Fruit fly (Drosophila melanogaster) whole organism, embryonic: Measurements from ENCODE around the gene mtsh.

Experiments used
- Ada2b ChIP-seq: fragments of 200-800 bp; sonication (Bioruptor generic); IDR thresholded peaks from 2 replicates; pipeline ENCODE4 v1.3.6; 2022; ENCODE audit warnings: missing biosample characterization, missing genetic modification characterization
- B-H2 ChIP-seq: fragments of 200-800 bp; sonication (Bioruptor generic); optimal IDR thresholded peaks from 2 replicates; lab custom pipeline; 2018; ENCODE audit warnings: missing biosample characterization, mild to moderate bottlenecking, missing genetic modification characterization
- Bteb2 ChIP-seq: fragments of 200-800 bp; sonication (Bioruptor generic); optimal IDR thresholded peaks from 2 replicates; lab custom pipeline; 2016; ENCODE audit warnings: missing biosample characterization, missing genetic modification characterization
- CG10366 ChIP-seq: fragments of 200-800 bp; sonication (Bioruptor generic); IDR thresholded peaks from 2 replicates; pipeline ENCODE4 v1.3.6; 2022; ENCODE audit warnings: missing biosample characterization, missing genetic modification characterization
- CG11093 ChIP-seq: fragments of 200-800 bp; sonication (Bioruptor generic); IDR thresholded peaks from 3 replicates; pipeline ENCODE4 v1.3.6; 2022; ENCODE audit warnings: missing biosample characterization, missing genetic modification characterization
- CG11398 ChIP-seq: fragments of 200-800 bp; sonication (Bioruptor generic); optimal IDR thresholded peaks from 2 replicates; lab custom pipeline; 2016; ENCODE audit warnings: missing biosample characterization, missing genetic modification characterization
- CG11560 ChIP-seq: fragments of 200-800 bp; sonication (Bioruptor generic); IDR thresholded peaks from 3 replicates; pipeline ENCODE4 v1.3.6; 2022; ENCODE audit warnings: missing biosample characterization, missing genetic modification characterization
- CG12155 ChIP-seq: fragments of 200-800 bp; sonication (Bioruptor generic); optimal IDR thresholded peaks from 3 replicates; lab custom pipeline; 2016; ENCODE audit warnings: missing biosample characterization, missing genetic modification characterization
- CG12299 ChIP-seq: fragments of 200-800 bp; sonication (Bioruptor generic); optimal IDR thresholded peaks from 2 replicates; lab custom pipeline; 2018; ENCODE audit warnings: missing biosample characterization, mild to moderate bottlenecking, missing genetic modification characterization
- CG13123 ChIP-seq: fragments of 200-800 bp; sonication (Bioruptor generic); optimal IDR thresholded peaks from 2 replicates; lab custom pipeline; 2016; ENCODE audit warnings: missing biosample characterization, missing genetic modification characterization
- CG13296 ChIP-seq: fragments of 200-800 bp; sonication (Bioruptor generic); optimal IDR thresholded peaks from 3 replicates; lab custom pipeline; 2018; ENCODE audit warnings: missing biosample characterization, mild to moderate bottlenecking, missing genetic modification characterization
- CG14441 ChIP-seq: fragments of 200-800 bp; sonication (Bioruptor generic); IDR thresholded peaks from 2 replicates; pipeline ENCODE4 v1.3.6; 2022; ENCODE audit warnings: missing biosample characterization, missing genetic modification characterization
- CG17829 ChIP-seq: fragments of 200-800 bp; optimal IDR thresholded peaks from 2 replicates; lab custom pipeline; 2019; ENCODE audit warnings: missing biosample characterization, mild to moderate bottlenecking, missing genetic modification characterization, moderate library complexity
- CG1832 ChIP-seq: fragments of 200-800 bp; sonication (Bioruptor generic); optimal IDR thresholded peaks from 2 replicates; lab custom pipeline; 2017; ENCODE audit warnings: missing biosample characterization, mild to moderate bottlenecking, missing genetic modification characterization, inconsistent platforms
- CG2199 ChIP-seq: fragments of 200-800 bp; sonication (Bioruptor generic); IDR thresholded peaks from 3 replicates; pipeline ENCODE4 v1.3.6; 2022; ENCODE audit warnings: missing biosample characterization, missing genetic modification characterization
- CG2202 ChIP-seq: fragments of 200-800 bp; sonication (Bioruptor generic); optimal IDR thresholded peaks from 2 replicates; lab custom pipeline; 2018; ENCODE audit warnings: missing biosample characterization, mild to moderate bottlenecking, missing genetic modification characterization
- CG2712 ChIP-seq: fragments of 200-800 bp; optimal IDR thresholded peaks from 3 replicates; lab custom pipeline; 2019; ENCODE audit warnings: missing biosample characterization, mild to moderate bottlenecking, missing genetic modification characterization, moderate library complexity
- CG3065 ChIP-seq: fragments of 200-800 bp; sonication (Bioruptor generic); optimal IDR thresholded peaks from 2 replicates; lab custom pipeline; 2016; ENCODE audit warnings: missing biosample characterization, missing genetic modification characterization
- CG32532 ChIP-seq: fragments of 200-800 bp; sonication (Bioruptor generic); IDR thresholded peaks from 2 replicates; pipeline ENCODE4 v1.3.6; 2022; ENCODE audit warnings: missing biosample characterization, missing genetic modification characterization
- CG3281 ChIP-seq: fragments of 200-800 bp; sonication (Bioruptor generic); optimal IDR thresholded peaks from 3 replicates; lab custom pipeline; 2017; ENCODE audit warnings: missing biosample characterization, mild to moderate bottlenecking, missing genetic modification characterization
- CG6175 ChIP-seq: fragments of 200-800 bp; sonication (Bioruptor generic); IDR thresholded peaks from 3 replicates; pipeline ENCODE4 v1.3.6; 2022; ENCODE audit warnings: missing biosample characterization, missing genetic modification characterization
- CG6254 ChIP-seq: fragments of 200-800 bp; sonication (Bioruptor generic); optimal IDR thresholded peaks from 3 replicates; lab custom pipeline; 2017; ENCODE audit warnings: mild to moderate bottlenecking, missing biosample characterization, missing genetic modification reagents, missing genetic modification characterization
- CG6654 ChIP-seq: fragments of 200-800 bp; sonication (Bioruptor generic); optimal IDR thresholded peaks from 2 replicates; lab custom pipeline; 2017; ENCODE audit warnings: missing biosample characterization, mild to moderate bottlenecking, missing genetic modification characterization
- D19A ChIP-seq: fragments of 200-800 bp; optimal IDR thresholded peaks from 3 replicates; lab custom pipeline; 2019; ENCODE audit warnings: missing biosample characterization, mild to moderate bottlenecking, missing genetic modification characterization, moderate library complexity
- Deaf1 ChIP-seq: fragments of 200-800 bp; optimal IDR thresholded peaks from 3 replicates; lab custom pipeline; 2019; ENCODE audit warnings: missing biosample characterization, mild to moderate bottlenecking, missing genetic modification characterization, moderate library complexity
- Fer2 ChIP-seq: fragments of 200-800 bp; sonication (Bioruptor generic); optimal IDR thresholded peaks from 2 replicates; lab custom pipeline; 2018; ENCODE audit warnings: missing biosample characterization, mild to moderate bottlenecking, missing genetic modification characterization, moderate library complexity
- HHEX ChIP-seq: fragments of 200-800 bp; sonication (Bioruptor generic); optimal IDR thresholded peaks from 3 replicates; lab custom pipeline; 2017; ENCODE audit warnings: missing biosample characterization, mild to moderate bottlenecking, missing genetic modification characterization, missing genetic modification reagents
- HmgD ChIP-seq: fragments of 200-800 bp; sonication (Bioruptor generic); optimal IDR thresholded peaks from 3 replicates; lab custom pipeline; 2016; ENCODE audit warnings: missing biosample characterization, missing genetic modification characterization
- Hr51 ChIP-seq, 2 experiments: fragments of 200-800 bp; sonication (Bioruptor generic); optimal IDR thresholded peaks; 2 replicates in 1 of 2; 3 replicates in 1 of 2; lab custom pipeline; 2016 to 2018; ENCODE audit warnings: missing biosample characterization in 2 of 2, missing genetic modification characterization in 2 of 2, mild to moderate bottlenecking in 1 of 2, moderate library complexity in 1 of 2
- Hsf ChIP-seq: fragments of 200-800 bp; sonication (Bioruptor generic); optimal IDR thresholded peaks from 3 replicates; lab custom pipeline; 2016; ENCODE audit warnings: missing biosample characterization, missing genetic modification characterization
- MTF-1 ChIP-seq: fragments of 200-800 bp; sonication (Bioruptor generic); optimal IDR thresholded peaks from 2 replicates; lab custom pipeline; 2018; ENCODE audit warnings: missing biosample characterization, mild to moderate bottlenecking, missing genetic modification characterization, borderline replicate concordance
- Oli ChIP-seq: fragments of 200-800 bp; sonication (Bioruptor generic); optimal IDR thresholded peaks from 2 replicates; lab custom pipeline; 2018; ENCODE audit warnings: missing biosample characterization, mild to moderate bottlenecking, missing genetic modification characterization, moderate library complexity
- Tbp ChIP-seq: fragments of >200 bp; optimal IDR thresholded peaks from 2 replicates; lab custom pipeline; 2018; ENCODE audit warnings: missing biosample characterization, missing genetic modification characterization
- Usf ChIP-seq: fragments of 200-800 bp; sonication (Bioruptor generic); optimal IDR thresholded peaks from 2 replicates; lab custom pipeline; 2017; ENCODE audit warnings: missing genotype, missing biosample characterization, missing genetic modification characterization
- bbx ChIP-seq: fragments of 200-800 bp; sonication (Bioruptor generic); IDR thresholded peaks from 2 replicates; pipeline ENCODE4 v1.3.6; 2022; ENCODE audit warnings: missing biosample characterization, missing genetic modification characterization; ENCODE audit not compliant: partially characterized antibody
- chinmo ChIP-seq: fragments of 200-800 bp; sonication (Bioruptor generic); IDR thresholded peaks from 4 replicates; pipeline ENCODE4 v1.3.6; 2022; ENCODE audit warnings: missing biosample characterization, missing genetic modification characterization; ENCODE audit not compliant: partially characterized antibody
- chn ChIP-seq: fragments of 200-800 bp; sonication (Bioruptor generic); optimal IDR thresholded peaks from 2 replicates; lab custom pipeline; 2016; ENCODE audit warnings: missing biosample characterization, missing genetic modification characterization
- dati ChIP-seq: fragments of 200-800 bp; sonication (Bioruptor generic); IDR thresholded peaks from 2 replicates; pipeline ENCODE4 v1.3.6; 2022; ENCODE audit warnings: missing biosample characterization, missing genetic modification characterization
- emc ChIP-seq: fragments of 200-800 bp; sonication (Bioruptor generic); optimal IDR thresholded peaks from 2 replicates; lab custom pipeline; 2016; ENCODE audit warnings: missing biosample characterization, missing genetic modification characterization
- ftz-f1 ChIP-seq: fragments of 200-800 bp; sonication (Bioruptor generic); optimal IDR thresholded peaks from 2 replicates; lab custom pipeline; 2016; ENCODE audit warnings: missing biosample characterization, missing genetic modification characterization
- gcm ChIP-seq: fragments of 200-800 bp; sonication (Bioruptor generic); optimal IDR thresholded peaks from 2 replicates; lab custom pipeline; 2019; ENCODE audit warnings: missing biosample characterization, mild to moderate bottlenecking, missing genetic modification characterization, moderate library complexity
- gfzf ChIP-seq: fragments of 200-800 bp; sonication (Bioruptor generic); optimal IDR thresholded peaks from 2 replicates; lab custom pipeline; 2016; ENCODE audit warnings: missing biosample characterization, mild to moderate bottlenecking, missing genetic modification characterization, moderate library complexity
- gsb ChIP-seq: fragments of 200-800 bp; sonication (Bioruptor generic); IDR thresholded peaks from 2 replicates; pipeline ENCODE4 v1.3.6; 2022; ENCODE audit warnings: missing biosample characterization, missing genetic modification characterization
- luna ChIP-seq: fragments of 200-800 bp; sonication (Bioruptor generic); optimal IDR thresholded peaks from 2 replicates; lab custom pipeline; 2016; ENCODE audit warnings: missing biosample characterization, missing genetic modification characterization
- mirr ChIP-seq: fragments of 200-800 bp; sonication (Bioruptor generic); optimal IDR thresholded peaks from 3 replicates; lab custom pipeline; 2018; ENCODE audit warnings: missing biosample characterization, mild to moderate bottlenecking, missing genetic modification characterization
- pros ChIP-seq: fragments of 200-800 bp; sonication (Bioruptor generic); optimal IDR thresholded peaks from 3 replicates; lab custom pipeline; 2019; ENCODE audit warnings: missing biosample characterization, mild to moderate bottlenecking, missing genetic modification characterization, moderate library complexity
- sisA ChIP-seq: fragments of 200-800 bp; sonication (Bioruptor generic); IDR thresholded peaks from 2 replicates; pipeline ENCODE4 v1.3.6; 2022; ENCODE audit warnings: missing biosample characterization, missing genetic modification characterization
- sna ChIP-seq: fragments of 200-800 bp; sonication (Bioruptor generic); IDR thresholded peaks from 2 replicates; pipeline ENCODE4 v1.3.6; 2022; ENCODE audit warnings: missing biosample characterization, missing genetic modification characterization; ENCODE audit not compliant: partially characterized antibody
- wek ChIP-seq: fragments of 200-800 bp; sonication (Bioruptor generic); optimal IDR thresholded peaks from 3 replicates; lab custom pipeline; 2018; ENCODE audit warnings: missing biosample characterization, mild to moderate bottlenecking, missing genetic modification characterization, moderate library complexity

The mtsh gene

dm6 chr2L:8319858-8320525, at the start of gene mtsh, which contains the start of gene strat (continued):
- TF ChIP-seq CG6654 = no peak
- no peak for TF ChIP-seq luna (GFP tag; lab: Kevin White, UChicago)
- TF ChIP-seq dati (GFP tag; lab: Robert Waterston, UW) = 0 out of 2 replicates have a peak, but pooled peaks have one; percentile 14
- peak; percentile 70 for TF ChIP-seq CG2712 (tag; lab: Kevin White, UChicago)
- TF ChIP-seq CG32532 (GFP tag; lab: Robert Waterston, UW) = peak; percentile 52
- TF ChIP-seq emc = no peak
- peak; percentile 49 for TF ChIP-seq Hsf (GFP tag; lab: Kevin White, UChicago)
- TF ChIP-seq bbx (GFP tag; lab: Robert Waterston, UW) = peak; percentile 75
- TF ChIP-seq ftz-f1 (GFP tag; lab: Kevin White, UChicago) = no peak
- TF ChIP-seq gcm (GFP tag; lab: Kevin White, UChicago) = peak; percentile 40
- TF ChIP-seq HHEX (GFP tag; lab: Kevin White, UChicago) = peak; percentile 65
- no peak for TF ChIP-seq Deaf1 (tag; lab: Kevin White, UChicago)
- TF ChIP-seq sna (GFP tag; lab: Robert Waterston, UW) = no peak; the same call in none of the 2 replicates
- TF ChIP-seq CG11398 (GFP tag; lab: Kevin White, UChicago) = no peak
- TF ChIP-seq CG3065 (GFP tag; lab: Kevin White, UChicago) = peak; percentile 28
- TF ChIP-seq Usf (GFP tag; lab: Kevin White, UChicago) = no peak
- no peak for TF ChIP-seq D19A (tag; lab: Kevin White, UChicago)
- TF ChIP-seq CG6175 (GFP tag; lab: Robert Waterston, UW) = no peak
- no peak for TF ChIP-seq pros
- peak; percentile 88; the same call in 3 of the 4 replicates for TF ChIP-seq chinmo
- peak; percentile 30 for TF ChIP-seq CG6254 (GFP tag; lab: Kevin White, UChicago)
- no peak for TF ChIP-seq Oli
- TF ChIP-seq HmgD = no peak
- TF ChIP-seq chn = peak; percentile 28
- peak; percentile 31 for TF ChIP-seq Fer2 (tag; lab: Kevin White, UChicago)
- TF ChIP-seq Tbp (GFP tag; lab: Kevin White, UChicago) = no peak
- TF ChIP-seq wek (GFP tag; lab: Kevin White, UChicago) = peak; percentile 3
- peak; percentile 59 for TF ChIP-seq B-H2 (GFP tag; lab: Kevin White, UChicago)
- TF ChIP-seq gsb (GFP tag; lab: Robert Waterston, UW) = peak; percentile 33; the same call in 1 of the 2 replicates
- TF ChIP-seq CG10366 (GFP tag; lab: Robert Waterston, UW) = peak; percentile 18; the same call in 1 of the 2 replicates
- TF ChIP-seq CG11560 = no peak
- TF ChIP-seq CG12299 (tag; lab: Kevin White, UChicago) = peak; percentile 34
- TF ChIP-seq CG11093 = no peak
- peak; percentile 16; the same call in 1 of the 2 replicates for TF ChIP-seq Ada2b
- TF ChIP-seq gfzf (GFP tag; lab: Kevin White, UChicago) = peak; percentile 50
- peak; percentile 85 for TF ChIP-seq MTF-1 (GFP tag; lab: Kevin White, UChicago)
- no peak for TF ChIP-seq Bteb2
- peak; percentile 60 for TF ChIP-seq CG17829 (tag; lab: Kevin White, UChicago)
- peak; percentile 87 for TF ChIP-seq mirr
- no peak for TF ChIP-seq CG2202 (tag; lab: Kevin White, UChicago)
- TF ChIP-seq Hr51 (GFP tag; optimal IDR thresholded peaks at IDR 0.05; lab: Kevin White, UChicago) = peak in 1 of 2 experiments; percentile 56
- peak; percentile 76 for TF ChIP-seq CG3281
- no peak for TF ChIP-seq CG13123 (GFP tag; lab: Kevin White, UChicago)
- TF ChIP-seq CG1832 (GFP tag; lab: Kevin White, UChicago) = no peak
- no peak for TF ChIP-seq sisA (GFP tag; lab: Robert Waterston, UW)
- TF ChIP-seq CG2199 (GFP tag; lab: Robert Waterston, UW) = no peak
- peak; percentile 81 for TF ChIP-seq CG13296 (GFP tag; lab: Kevin White, UChicago)
- peak; percentile 59 for TF ChIP-seq CG14441 (GFP tag; lab: Robert Waterston, UW)
- peak; percentile 42 for TF ChIP-seq CG12155 (GFP tag; lab: Kevin White, UChicago)
